Fruit fly (Drosophila melanogaster): ENCODE data around the gene Mp.

Mp gene

dm6 chr3L:6980553-6980952, 18.1 kb upstream of the Mp start (continued):
- no peak for TF ChIP-seq CG18599 (GFP tag; optimal IDR thresholded peaks at IDR 0.05)
- TF ChIP-seq so (GFP tag; IDR thresholded peaks at IDR 0.05): no peak
- no peak for TF ChIP-seq MESR4 (GFP tag; optimal IDR thresholded peaks at IDR 0.05)
- no peak for TF ChIP-seq HLH3B (GFP tag; IDR thresholded peaks at IDR 0.05)
- no peak for TF ChIP-seq slou (GFP tag; optimal IDR thresholded peaks at IDR 0.05)
- no peak for TF ChIP-seq CG15601 (tag; optimal IDR thresholded peaks at IDR 0.05)
- no peak for TF ChIP-seq nerfin-1 (tag; optimal IDR thresholded peaks at IDR 0.05)
- peak; percentile 6 for TF ChIP-seq dmrt99B (tag; optimal IDR thresholded peaks at IDR 0.05)
- TF ChIP-seq vfl (GFP tag; optimal IDR thresholded peaks at IDR 0.05): no peak
- no peak for TF ChIP-seq CG10209 (GFP tag; optimal IDR thresholded peaks at IDR 0.05)
- no peak for TF ChIP-seq tgo (GFP tag; IDR thresholded peaks at IDR 0.05)
- no peak for TF ChIP-seq gsb (GFP tag; IDR thresholded peaks at IDR 0.05)
- TF ChIP-seq CG34422 (GFP tag; IDR thresholded peaks at IDR 0.05): no peak
- TF ChIP-seq CG31441 (GFP tag; IDR thresholded peaks at IDR 0.05): peak; percentile 36; the same call in 1 of the 2 replicates
- no peak for TF ChIP-seq CG1529 (GFP tag; optimal IDR thresholded peaks at IDR 0.05)
- TF ChIP-seq pros (GFP tag; optimal IDR thresholded peaks at IDR 0.05): no peak
- TF ChIP-seq ind (GFP tag; optimal IDR thresholded peaks at IDR 0.05): no peak
- no peak for TF ChIP-seq hth (optimal IDR thresholded peaks at IDR 0.05)
- TF ChIP-seq CG18262 (tag; optimal IDR thresholded peaks at IDR 0.05): peak; percentile 55
- TF ChIP-seq Awh (GFP tag; IDR thresholded peaks at IDR 0.05): no peak
- TF ChIP-seq gem (tag; optimal IDR thresholded peaks at IDR 0.05): peak; percentile 25
- 0 out of 3 replicates have a peak, but pooled peaks have one; percentile 10 for TF ChIP-seq row (GFP tag; IDR thresholded peaks at IDR 0.05)
- no peak for TF ChIP-seq CG4820 (GFP tag; optimal IDR thresholded peaks at IDR 0.05)
- peak; percentile 57 for TF ChIP-seq grau (tag; optimal IDR thresholded peaks at IDR 0.05)
- no peak for TF ChIP-seq CG43689 (GFP tag; IDR thresholded peaks at IDR 0.05)
- no peak for TF ChIP-seq CG15073 (GFP tag; optimal IDR thresholded peaks at IDR 0.05)
- no peak for TF ChIP-seq Neu2 (GFP tag; optimal IDR thresholded peaks at IDR 0.05; ENCODE audit: borderline replicate concordance)
- TF ChIP-seq pb (GFP tag; optimal IDR thresholded peaks at IDR 0.05): no peak
- TF ChIP-seq CG10267 (tag; optimal IDR thresholded peaks at IDR 0.05): no peak
- TF ChIP-seq crc (GFP tag; optimal IDR thresholded peaks at IDR 0.05): no peak
- TF ChIP-seq Sox100B (GFP tag; optimal IDR thresholded peaks at IDR 0.05): peak; percentile 9
- TF ChIP-seq Sox102F (GFP tag; optimal IDR thresholded peaks at IDR 0.05): peak; percentile 12

DNA sequence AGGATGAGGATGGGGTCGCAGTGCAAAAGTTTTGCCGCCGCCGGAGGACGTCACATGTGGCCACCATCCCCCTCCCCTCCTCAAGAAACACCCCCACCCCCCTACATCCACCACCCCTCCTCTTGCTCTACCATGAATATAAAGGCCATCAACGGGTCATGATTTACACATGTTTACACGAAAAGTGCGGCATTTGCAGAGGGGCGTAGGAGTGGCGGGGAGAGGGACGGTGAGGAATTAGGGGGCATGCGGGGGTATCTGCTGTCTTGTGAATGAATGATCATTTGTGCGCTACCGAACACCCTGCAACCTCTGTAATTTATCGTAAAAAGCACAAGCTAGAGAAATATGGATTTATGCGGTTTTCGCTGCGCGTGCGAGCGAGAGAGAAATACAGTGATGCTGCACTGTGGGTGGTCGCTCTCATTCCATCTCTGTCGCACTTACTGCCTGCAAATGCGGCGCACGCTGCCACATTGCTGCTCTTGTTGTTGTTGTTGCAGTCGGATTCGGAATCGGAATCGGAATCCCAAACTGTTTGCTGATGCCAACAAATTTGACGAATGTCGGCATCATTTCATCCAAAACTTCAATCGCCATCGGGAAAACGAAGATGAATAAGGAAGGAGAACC, 17.4 kb upstream of the Mp start:
- peak; percentile 98 for TF ChIP-seq crol (GFP tag; IDR thresholded peaks at IDR 0.05)
- peak; percentile 80 for TF ChIP-seq ci (GFP tag; IDR thresholded peaks at IDR 0.05)
- TF ChIP-seq ftz-f1 (GFP tag; optimal IDR thresholded peaks at IDR 0.05): no peak
- TF ChIP-seq Hmx (GFP tag; optimal IDR thresholded peaks at IDR 0.05): no peak
- no peak for TF ChIP-seq CG8944 (GFP tag; optimal IDR thresholded peaks at IDR 0.05)
- no peak for TF ChIP-seq Asciz (GFP tag; optimal IDR thresholded peaks at IDR 0.05)
- peak; percentile 53 for TF ChIP-seq cwo (GFP tag; optimal IDR thresholded peaks at IDR 0.05)
- TF ChIP-seq CG10321 (GFP tag; IDR thresholded peaks at IDR 0.05): peak; percentile 81
- TF ChIP-seq CG4360 (GFP tag; IDR thresholded peaks at IDR 0.05): peak; percentile 95
- TF ChIP-seq dan (GFP tag; IDR thresholded peaks at IDR 0.05): no peak
- peak in 1 of 2 experiments; percentile 5 for TF ChIP-seq Hr78 (GFP tag; optimal IDR thresholded peaks at IDR 0.05)
- TF ChIP-seq CG8478 (optimal IDR thresholded peaks at IDR 0.05): peak; percentile 28
- TF ChIP-seq peb (GFP tag; IDR thresholded peaks at IDR 0.05): no peak
- TF ChIP-seq sr (GFP tag; IDR thresholded peaks at IDR 0.05): peak; percentile 58; the same call in 1 of the 3 replicates
- TF ChIP-seq CG11695 (GFP tag; IDR thresholded peaks at IDR 0.05): no peak
- TF ChIP-seq eyg (GFP tag; optimal IDR thresholded peaks at IDR 0.05): no peak
- TF ChIP-seq Nf-YB (GFP tag; optimal IDR thresholded peaks at IDR 0.05): peak; percentile 10
- TF ChIP-seq Deaf1 (tag; optimal IDR thresholded peaks at IDR 0.05): peak; percentile 6
- no peak for TF ChIP-seq pita (GFP tag; optimal IDR thresholded peaks at IDR 0.05)
- TF ChIP-seq CG34422 (GFP tag; IDR thresholded peaks at IDR 0.05): no peak
- no peak for TF ChIP-seq Hr51 (GFP tag; optimal IDR thresholded peaks at IDR 0.05)
- TF ChIP-seq CG7357 (GFP tag; IDR thresholded peaks at IDR 0.05): no peak
